Fruit fly (Drosophila melanogaster): Measurements from ENCODE around the gene EMC1.

Gene EMC1

DNA sequence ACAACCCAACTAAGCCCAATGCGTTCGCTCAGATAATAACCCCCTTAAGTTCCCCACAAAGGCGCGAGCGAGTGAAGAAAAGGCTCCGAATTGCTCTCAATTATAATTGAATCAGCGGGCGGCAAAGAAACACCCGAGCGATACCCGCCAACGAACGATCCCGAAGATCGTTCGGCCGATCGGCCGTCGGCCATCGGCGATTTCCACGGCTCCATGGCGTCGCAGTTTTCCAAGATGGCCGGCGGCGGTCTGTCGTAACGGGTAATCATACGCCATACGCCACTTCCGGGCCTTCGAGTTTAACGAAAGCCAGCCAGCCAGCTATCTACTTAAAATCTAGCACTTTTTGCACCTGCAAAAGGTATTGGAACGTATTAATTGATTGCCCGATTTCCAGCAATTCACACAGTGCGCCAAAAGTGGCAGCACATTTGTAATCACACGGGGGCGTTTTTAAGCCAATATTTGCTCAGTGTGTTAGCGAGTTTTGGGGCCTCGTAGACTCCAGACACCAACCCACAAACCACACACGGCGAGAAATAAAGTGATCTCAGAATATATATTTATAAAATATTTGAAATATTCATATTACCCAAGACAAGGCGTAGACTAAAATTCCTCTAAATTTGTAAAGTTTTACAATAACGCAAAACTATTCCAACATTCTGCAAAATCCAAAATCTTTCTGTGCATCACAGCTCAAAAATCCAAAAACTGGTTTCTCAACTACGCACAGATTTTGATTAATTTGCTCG is 14.7 kb downstream of the EMC1 start (continued):
- no peak for TF ChIP-seq Usf (GFP tag; optimal IDR thresholded peaks at IDR 0.05)
- TF ChIP-seq toy (GFP tag; IDR thresholded peaks at IDR 0.05): no peak
- TF ChIP-seq ems (GFP tag; optimal IDR thresholded peaks at IDR 0.05): no peak
- no peak for TF ChIP-seq ato (GFP tag; IDR thresholded peaks at IDR 0.05; ENCODE audit: partially characterized antibody)
- peak; percentile 28 for TF ChIP-seq CG8924 (tag; optimal IDR thresholded peaks at IDR 0.05)
- TF ChIP-seq CG7839 (tag; optimal IDR thresholded peaks at IDR 0.05): peak; percentile 43
- no peak for TF ChIP-seq sima (GFP tag; optimal IDR thresholded peaks at IDR 0.05)
- no peak for TF ChIP-seq MESR4 (GFP tag; optimal IDR thresholded peaks at IDR 0.05)
- no peak for TF ChIP-seq Fer2 (tag; optimal IDR thresholded peaks at IDR 0.05)
- TF ChIP-seq CG7271 (tag; optimal IDR thresholded peaks at IDR 0.05): no peak
- no peak for TF ChIP-seq grn (GFP tag; optimal IDR thresholded peaks at IDR 0.05)
- TF ChIP-seq CG2889 (GFP tag; IDR thresholded peaks at IDR 0.05): no peak
- TF ChIP-seq CG6254 (GFP tag; optimal IDR thresholded peaks at IDR 0.05): no peak
- TF ChIP-seq usp (GFP tag; optimal IDR thresholded peaks at IDR 0.05): no peak
- no peak for TF ChIP-seq CG1832 (GFP tag; optimal IDR thresholded peaks at IDR 0.05)
- TF ChIP-seq CG1603 (tag; optimal IDR thresholded peaks at IDR 0.05): peak; percentile 23
- no peak for TF ChIP-seq CG13287 (GFP tag; IDR thresholded peaks at IDR 0.05; ENCODE audit: partially characterized antibody)
- no peak for TF ChIP-seq Oaz (GFP tag; IDR thresholded peaks at IDR 0.05)
- no peak for TF ChIP-seq CG9876 (GFP tag; optimal IDR thresholded peaks at IDR 0.05)
- no peak for TF ChIP-seq CG12219 (GFP tag; optimal IDR thresholded peaks at IDR 0.05)
- TF ChIP-seq CG4328 (GFP tag; optimal IDR thresholded peaks at IDR 0.05): peak; percentile 36
- TF ChIP-seq maf-S (GFP tag; optimal IDR thresholded peaks at IDR 0.05): no peak
- TF ChIP-seq BEAF-32 (GFP tag; optimal IDR thresholded peaks at IDR 0.05): no peak
- 0 out of 2 replicates have a peak, but pooled peaks have one; percentile 28 for TF ChIP-seq GATAe (GFP tag; conservative IDR thresholded peaks at IDR 0.05)
- TF ChIP-seq TFAM (GFP tag; optimal IDR thresholded peaks at IDR 0.05): no peak
- TF ChIP-seq da (GFP tag; optimal IDR thresholded peaks at IDR 0.05): no peak
- TF ChIP-seq ttk (GFP tag; IDR thresholded peaks at IDR 0.05): peak; percentile 32; the same call in 1 of the 2 replicates
- TF ChIP-seq pho (GFP tag; optimal IDR thresholded peaks at IDR 0.05): no peak
- TF ChIP-seq CG12071 (GFP tag; optimal IDR thresholded peaks at IDR 0.05): no peak
- no peak for TF ChIP-seq Hr3 (GFP tag; optimal IDR thresholded peaks at IDR 0.05)
- TF ChIP-seq CG6791 (GFP tag; IDR thresholded peaks at IDR 0.05; ENCODE audit: partially characterized antibody): no peak
- TF ChIP-seq ind (GFP tag; optimal IDR thresholded peaks at IDR 0.05): peak; percentile 49
- peak; percentile 56; the same call in 1 of the 3 replicates for TF ChIP-seq CG6175 (GFP tag; IDR thresholded peaks at IDR 0.05)
- no peak for TF ChIP-seq CG14965 (GFP tag; optimal IDR thresholded peaks at IDR 0.05; ENCODE audit: borderline replicate concordance)
- TF ChIP-seq Drgx (GFP tag; IDR thresholded peaks at IDR 0.05): peak; percentile 82
- no peak for TF ChIP-seq repo (GFP tag; optimal IDR thresholded peaks at IDR 0.05)
- TF ChIP-seq croc (GFP tag; conservative IDR thresholded peaks at IDR 0.05): no peak
- no peak for TF ChIP-seq CG18262 (tag; optimal IDR thresholded peaks at IDR 0.05)
- peak; percentile 85 for TF ChIP-seq CG13894 (tag; optimal IDR thresholded peaks at IDR 0.05)
- TF ChIP-seq Hand (GFP tag; optimal IDR thresholded peaks at IDR 0.05): no peak
- peak; percentile 66 for TF ChIP-seq CG18599 (GFP tag; optimal IDR thresholded peaks at IDR 0.05)
- peak; percentile 41; the same call in 1 of the 2 replicates for TF ChIP-seq CG14667 (GFP tag; IDR thresholded peaks at IDR 0.05)
- TF ChIP-seq CG8359 (GFP tag; optimal IDR thresholded peaks at IDR 0.05; ENCODE audit: borderline replicate concordance): no peak
- TF ChIP-seq CG10543 (GFP tag; optimal IDR thresholded peaks at IDR 0.05): peak; percentile 69
- 0 out of 2 replicates have a peak, but pooled peaks have one; percentile 32 for TF ChIP-seq klu (GFP tag; IDR thresholded peaks at IDR 0.05)
- TF ChIP-seq sens-2 (GFP tag; IDR thresholded peaks at IDR 0.05): no peak
- no peak for TF ChIP-seq sens (GFP tag)
- TF ChIP-seq Nf-YA (GFP tag; IDR thresholded peaks at IDR 0.05): no peak
- TF ChIP-seq nom (GFP tag; optimal IDR thresholded peaks at IDR 0.05): peak; percentile 76

All from whole organism, embryonic.